Comparison of ENCODE assay signal across 1 fruit fly cellular context in genomic region chr3L:6071454-6072189, dm6.
TF ChIP-seq lines count a peak whose summit lies in the region.

Gene CG6602, plus strand, starts transcription at chr3L:6072139.

TF ChIP-seq in whole organism, embryonic, 481 proteins besides CTCF, POLR2A, EP300 and RAD21 (continued from another document and continues in another):
- TF ChIP-seq emc (GFP tag; optimal IDR thresholded peaks at IDR 0.05; lab: Kevin White, UChicago) (peak; percentile 62), ato (GFP tag; IDR thresholded peaks at IDR 0.05; lab: Robert Waterston, UW; ENCODE audit: partially characterized antibody) (no peak), gt (GFP tag; IDR thresholded peaks at IDR 0.05; lab: Robert Waterston, UW) (peak; percentile 67), vfl (GFP tag; optimal IDR thresholded peaks at IDR 0.05; lab: Kevin White, UChicago) (no peak), Hsf (GFP tag; optimal IDR thresholded peaks at IDR 0.05; lab: Kevin White, UChicago) (peak; percentile 60), CG4424 (GFP tag; optimal IDR thresholded peaks at IDR 0.05; lab: Kevin White, UChicago) (peak; percentile 84), CG6791 (GFP tag; IDR thresholded peaks at IDR 0.05; lab: Robert Waterston, UW; ENCODE audit: partially characterized antibody) (no peak), CG10267 (tag; optimal IDR thresholded peaks at IDR 0.05; lab: Kevin White, UChicago) (peak; percentile 55), maf-S (GFP tag; optimal IDR thresholded peaks at IDR 0.05; lab: Kevin White, UChicago) (peak; percentile 21), CG12155 (GFP tag; optimal IDR thresholded peaks at IDR 0.05; lab: Kevin White, UChicago) (peak; percentile 29), Neu2 (GFP tag; optimal IDR thresholded peaks at IDR 0.05; lab: Kevin White, UChicago; ENCODE audit: borderline replicate concordance) (no peak), CG10366 (GFP tag; IDR thresholded peaks at IDR 0.05; lab: Robert Waterston, UW) (peak; percentile 71), CG14965 (GFP tag; optimal IDR thresholded peaks at IDR 0.05; lab: Kevin White, UChicago; ENCODE audit: borderline replicate concordance) (no peak), nau (GFP tag; optimal IDR thresholded peaks at IDR 0.05; lab: Kevin White, UChicago) (no peak), sc (optimal IDR thresholded peaks at IDR 0.05; lab: Kevin White, UChicago) (no peak), sc (GFP tag; optimal IDR thresholded peaks at IDR 0.05; lab: Kevin White, UChicago) (peak; percentile 55), CG14014 (GFP tag; IDR thresholded peaks at IDR 0.05; lab: Robert Waterston, UW) (peak; percentile 67), CG16815 (GFP tag; optimal IDR thresholded peaks at IDR 0.05; lab: Kevin White, UChicago) (peak; percentile 35), CG10543 (GFP tag; optimal IDR thresholded peaks at IDR 0.05; lab: Kevin White, UChicago) (peak; percentile 35), bowl (GFP tag; IDR thresholded peaks at IDR 0.05; lab: Robert Waterston, UW) (no peak), tx (GFP tag; optimal IDR thresholded peaks at IDR 0.05; lab: Kevin White, UChicago) (no peak), Ada2b (GFP tag; IDR thresholded peaks at IDR 0.05; lab: Robert Waterston, UW) (peak; percentile 62; the same call in 1 of the 2 replicates), CG18476 (GFP tag; optimal IDR thresholded peaks at IDR 0.05; lab: Kevin White, UChicago) (peak; percentile 39), Sry-δ (GFP tag; optimal IDR thresholded peaks at IDR 0.05; lab: Kevin White, UChicago) (peak; percentile 30), lilli (GFP tag; optimal IDR thresholded peaks at IDR 0.05; lab: Kevin White, UChicago) (peak; percentile 18), ssp (GFP tag; IDR thresholded peaks at IDR 0.05; lab: Robert Waterston, UW) (peak; percentile 66), CG11696 (GFP tag; IDR thresholded peaks at IDR 0.05; lab: Robert Waterston, UW) (0 out of 2 replicates have a peak, but pooled peaks have one; percentile 49), CoRest (tag; optimal IDR thresholded peaks at IDR 0.05; lab: Kevin White, UChicago) (peak; percentile 53), Myb (GFP tag; optimal IDR thresholded peaks at IDR 0.05; lab: Kevin White, UChicago) (peak; percentile 8), CG1233 (GFP tag; optimal IDR thresholded peaks at IDR 0.05; lab: Kevin White, UChicago) (peak; percentile 70), croc (GFP tag; conservative IDR thresholded peaks at IDR 0.05; lab: Robert Waterston, UW) (peak; percentile 30; the same call in 2 of the 3 replicates), CG2116 (GFP tag; optimal IDR thresholded peaks at IDR 0.05; lab: Kevin White, UChicago) (peak; percentile 46), Deaf1 (tag; optimal IDR thresholded peaks at IDR 0.05; lab: Kevin White, UChicago) (no peak), Hr78 (GFP tag; optimal IDR thresholded peaks at IDR 0.05; lab: Kevin White, UChicago) (no peak), dpn (GFP tag; optimal IDR thresholded peaks at IDR 0.05; lab: Kevin White, UChicago) (peak; percentile 32 to 76), CG11093 (GFP tag; IDR thresholded peaks at IDR 0.05; lab: Robert Waterston, UW) (no peak), HLH54F (GFP tag; optimal IDR thresholded peaks at IDR 0.05; lab: Kevin White, UChicago) (peak; percentile 45), Six4 (GFP tag; optimal IDR thresholded peaks at IDR 0.05; lab: Kevin White, UChicago) (peak; percentile 26), danr (GFP tag; IDR thresholded peaks at IDR 0.05; lab: Robert Waterston, UW) (peak; percentile 38; the same call in 1 of the 2 replicates), CG11085 (GFP tag; IDR thresholded peaks at IDR 0.05; lab: Robert Waterston, UW) (peak; percentile 87), al (GFP tag; IDR thresholded peaks at IDR 0.05; lab: Robert Waterston, UW) (peak; percentile 68), HmgD (GFP tag; optimal IDR thresholded peaks at IDR 0.05; lab: Kevin White, UChicago) (no peak), CG15011 (GFP tag; optimal IDR thresholded peaks at IDR 0.05; lab: Kevin White, UChicago) (peak; percentile 60), Fer1 (GFP tag; optimal IDR thresholded peaks at IDR 0.05; lab: Kevin White, UChicago) (peak; percentile 84), CG15073 (GFP tag; optimal IDR thresholded peaks at IDR 0.05; lab: Kevin White, UChicago) (no peak), ATbp (GFP tag; optimal IDR thresholded peaks at IDR 0.05; lab: Kevin White, UChicago) (peak; percentile 69), CG12299 (tag; optimal IDR thresholded peaks at IDR 0.05; lab: Kevin White, UChicago) (no peak), CHES-1-like (GFP tag; optimal IDR thresholded peaks at IDR 0.05; lab: Kevin White, UChicago) (peak; percentile 47), Mad (GFP tag; optimal IDR thresholded peaks at IDR 0.05; lab: Kevin White, UChicago) (peak; percentile 53), CG30020 (tag; optimal IDR thresholded peaks at IDR 0.05; lab: Kevin White, UChicago) (no peak), D19A (tag; optimal IDR thresholded peaks at IDR 0.05; lab: Kevin White, UChicago) (peak; percentile 45), Taf1 (GFP tag; IDR thresholded peaks at IDR 0.05; lab: Robert Waterston, UW) (no peak; the same call in 1 of the 2 replicates), prd (optimal IDR thresholded peaks at IDR 0.05; lab: Kevin White, UChicago) (no peak), prd (GFP tag; IDR thresholded peaks at IDR 0.05; lab: Robert Waterston, UW) (peak; percentile 42; the same call in 2 of the 3 replicates), otp (GFP tag; IDR thresholded peaks at IDR 0.05; lab: Robert Waterston, UW) (peak; percentile 76), CG12391 (tag; optimal IDR thresholded peaks at IDR 0.05; lab: Kevin White, UChicago) (peak; percentile 52), br (optimal IDR thresholded peaks at IDR 0.05; lab: Kevin White, UChicago) (no peak), pb (GFP tag; optimal IDR thresholded peaks at IDR 0.05; lab: Kevin White, UChicago) (peak; percentile 30), amos (GFP tag; IDR thresholded peaks at IDR 0.05; lab: Robert Waterston, UW; ENCODE audit: partially characterized antibody) (peak; percentile 30), tin (GFP tag; optimal IDR thresholded peaks at IDR 0.05; lab: Kevin White, UChicago) (peak; percentile 58), zfh1 (GFP tag; IDR thresholded peaks at IDR 0.05; lab: Robert Waterston, UW) (peak; percentile 79), CG16863 (GFP tag; optimal IDR thresholded peaks at IDR 0.05; lab: Kevin White, UChicago) (no peak), eyg (GFP tag; optimal IDR thresholded peaks at IDR 0.05; lab: Kevin White, UChicago) (peak; percentile 45), D (optimal IDR thresholded peaks at IDR 0.05; lab: Kevin White, UChicago) (no peak), D (GFP tag; optimal IDR thresholded peaks at IDR 0.05; lab: Kevin White, UChicago) (peak; percentile 67), Drgx (GFP tag; IDR thresholded peaks at IDR 0.05; lab: Robert Waterston, UW) (no peak), abd-A (tag; optimal IDR thresholded peaks at IDR 0.05; lab: Kevin White, UChicago) (no peak), CG8944 (GFP tag; optimal IDR thresholded peaks at IDR 0.05; lab: Kevin White, UChicago) (no peak), CG15696 (tag; optimal IDR thresholded peaks at IDR 0.05; lab: Kevin White, UChicago) (peak; percentile 34), Atf6 (GFP tag; IDR thresholded peaks at IDR 0.05; lab: Robert Waterston, UW) (peak; percentile 17; the same call in 1 of the 2 replicates), seq (GFP tag; IDR thresholded peaks at IDR 0.05; lab: Robert Waterston, UW) (no peak), NK7.1 (GFP tag; optimal IDR thresholded peaks at IDR 0.05; lab: Kevin White, UChicago) (no peak), CG12659 (GFP tag; optimal IDR thresholded peaks at IDR 0.05; lab: Kevin White, UChicago) (peak; percentile 56), fd96Cb (tag; optimal IDR thresholded peaks at IDR 0.05; lab: Kevin White, UChicago) (peak; percentile 57), cas (GFP tag; IDR thresholded peaks at IDR 0.05; lab: Robert Waterston, UW) (peak; percentile 69), Vsx1 (GFP tag; optimal IDR thresholded peaks at IDR 0.05; lab: Kevin White, UChicago) (peak; percentile 63), ken (GFP tag; IDR thresholded peaks at IDR 0.05; lab: Robert Waterston, UW) (peak; percentile 84), lola (GFP tag; optimal IDR thresholded peaks at IDR 0.05; lab: Kevin White, UChicago) (no peak), CG10654 (GFP tag; optimal IDR thresholded peaks at IDR 0.05; lab: Kevin White, UChicago) (peak; percentile 83), kni (GFP tag; optimal IDR thresholded peaks at IDR 0.05; lab: Kevin White, UChicago) (peak; percentile 43), CG10209 (GFP tag; optimal IDR thresholded peaks at IDR 0.05; lab: Kevin White, UChicago) (peak; percentile 73), CG17359 (tag; optimal IDR thresholded peaks at IDR 0.05; lab: Kevin White, UChicago) (peak; percentile 76), scrt (GFP tag; optimal IDR thresholded peaks at IDR 0.05; lab: Kevin White, UChicago) (peak; percentile 67), CG12104 (GFP tag; optimal IDR thresholded peaks at IDR 0.05; lab: Kevin White, UChicago) (peak; percentile 64), B-H1 (GFP tag; IDR thresholded peaks at IDR 0.05; lab: Robert Waterston, UW) (peak; percentile 65), CG2889 (GFP tag; IDR thresholded peaks at IDR 0.05; lab: Robert Waterston, UW) (no peak), trem (tag; optimal IDR thresholded peaks at IDR 0.05; lab: Kevin White, UChicago) (peak; percentile 34), ro (GFP tag; IDR thresholded peaks at IDR 0.05; lab: Robert Waterston, UW) (peak; percentile 23; the same call in 1 of the 2 replicates), NFAT (GFP tag; IDR thresholded peaks at IDR 0.05; lab: Robert Waterston, UW) (peak; percentile 87), wdn (GFP tag; IDR thresholded peaks at IDR 0.05; lab: Robert Waterston, UW) (peak; percentile 9; the same call in 1 of the 2 replicates), Aef1 (GFP tag; IDR thresholded peaks at IDR 0.05; lab: Robert Waterston, UW) (peak; percentile 69; the same call in 2 of the 3 replicates), CG4707 (GFP tag; optimal IDR thresholded peaks at IDR 0.05; lab: Kevin White, UChicago) (peak; percentile 28), CG31388 (GFP tag; optimal IDR thresholded peaks at IDR 0.05; lab: Kevin White, UChicago) (no peak), grn (GFP tag; optimal IDR thresholded peaks at IDR 0.05; lab: Kevin White, UChicago) (peak; percentile 37), nerfin-1 (tag; optimal IDR thresholded peaks at IDR 0.05; lab: Kevin White, UChicago) (no peak), esg (GFP tag; conservative IDR thresholded peaks at IDR 0.05; lab: Robert Waterston, UW) (peak; percentile 29; the same call in 1 of the 2 replicates), gcm2 (GFP tag; optimal IDR thresholded peaks at IDR 0.05; lab: Kevin White, UChicago) (no peak), CG6683 (GFP tag; optimal IDR thresholded peaks at IDR 0.05; lab: Kevin White, UChicago) (peak; percentile 72), insv (GFP tag; optimal IDR thresholded peaks at IDR 0.05; lab: Kevin White, UChicago) (peak in 1 of 2 experiments; percentile 28), CkIIα-i1 (GFP tag; IDR thresholded peaks at IDR 0.05; lab: Robert Waterston, UW) (peak; percentile 4; the same call in 1 of the 2 replicates), GATAe (GFP tag; conservative IDR thresholded peaks at IDR 0.05; lab: Robert Waterston, UW) (no peak), CG7786 (GFP tag; optimal IDR thresholded peaks at IDR 0.05; lab: Kevin White, UChicago) (no peak), Spps (tag; optimal IDR thresholded peaks at IDR 0.05; lab: Kevin White, UChicago) (no peak), C15 (GFP tag; IDR thresholded peaks at IDR 0.05; lab: Robert Waterston, UW) (peak; percentile 42; the same call in 1 of the 3 replicates), oc (tag; optimal IDR thresholded peaks at IDR 0.05; lab: Kevin White, UChicago) (no peak), CG16779 (GFP tag; IDR thresholded peaks at IDR 0.05; lab: Robert Waterston, UW) (no peak), schlank (tag; optimal IDR thresholded peaks at IDR 0.05; lab: Kevin White, UChicago) (peak; percentile 49), Jarid2 (GFP tag; optimal IDR thresholded peaks at IDR 0.05; lab: Kevin White, UChicago) (peak; percentile 32), CG33557 (GFP tag; optimal IDR thresholded peaks at IDR 0.05; lab: Kevin White, UChicago) (peak; percentile 33), CG2875 (GFP tag; optimal IDR thresholded peaks at IDR 0.05; lab: Kevin White, UChicago) (peak; percentile 52), Xbp1 (GFP tag; optimal IDR thresholded peaks at IDR 0.05; lab: Kevin White, UChicago) (peak; percentile 72), Bteb2 (GFP tag; optimal IDR thresholded peaks at IDR 0.05; lab: Kevin White, UChicago) (peak; percentile 5), CG1792 (GFP tag; optimal IDR thresholded peaks at IDR 0.05; lab: Kevin White, UChicago) (peak; percentile 39), bbx (GFP tag; IDR thresholded peaks at IDR 0.05; lab: Robert Waterston, UW; ENCODE audit: partially characterized antibody) (no peak), chinmo (GFP tag; IDR thresholded peaks at IDR 0.05; lab: Robert Waterston, UW; ENCODE audit: partially characterized antibody) (no peak), fd64A (GFP tag; optimal IDR thresholded peaks at IDR 0.05; lab: Kevin White, UChicago) (no peak), zen2 (GFP tag; IDR thresholded peaks at IDR 0.05; lab: Robert Waterston, UW; ENCODE audit: partially characterized antibody) (no peak), CG4328 (GFP tag; optimal IDR thresholded peaks at IDR 0.05; lab: Kevin White, UChicago) (peak; percentile 77), CG13894 (tag; optimal IDR thresholded peaks at IDR 0.05; lab: Kevin White, UChicago) (peak; percentile 37), tgo (GFP tag; IDR thresholded peaks at IDR 0.05; lab: Robert Waterston, UW) (peak; percentile 77), CG2120 (GFP tag; optimal IDR thresholded peaks at IDR 0.05; lab: Kevin White, UChicago) (peak; percentile 6), Lim3 (GFP tag; IDR thresholded peaks at IDR 0.05; lab: Robert Waterston, UW) (no peak), CG32532 (GFP tag; IDR thresholded peaks at IDR 0.05; lab: Robert Waterston, UW) (peak; percentile 87), CG14710 (tag; optimal IDR thresholded peaks at IDR 0.05; lab: Kevin White, UChicago) (peak; percentile 75), ara (GFP tag; IDR thresholded peaks at IDR 0.05; lab: Robert Waterston, UW) (no peak), bcd (GFP tag; optimal IDR thresholded peaks at IDR 0.05; lab: Kevin White, UChicago) (peak; percentile 87), gsb (GFP tag; IDR thresholded peaks at IDR 0.05; lab: Robert Waterston, UW) (no peak; the same call in 1 of the 2 replicates), CG3838 (GFP tag; optimal IDR thresholded peaks at IDR 0.05; lab: Kevin White, UChicago) (no peak), CG10462 (GFP tag; optimal IDR thresholded peaks at IDR 0.05; lab: Kevin White, UChicago) (no peak), CG7987 (GFP tag; optimal IDR thresholded peaks at IDR 0.05; lab: Kevin White, UChicago) (peak; percentile 91), B-H2 (GFP tag; optimal IDR thresholded peaks at IDR 0.05; lab: Kevin White, UChicago) (peak; percentile 68)
